Fruit fly (Drosophila melanogaster): ENCODE data around the gene alpha-Man-Ib.

dm6 chr3R:29138961-29139527 is 26.4 kb upstream of the alpha-Man-Ib start:
- TF ChIP-seq EcR (GFP tag; optimal IDR thresholded peaks at IDR 0.05) (no peak), CG12605 (GFP tag; IDR thresholded peaks at IDR 0.05) (no peak), Pif1B (GFP tag; optimal IDR thresholded peaks at IDR 0.05) (no peak), CG8159 (tag; optimal IDR thresholded peaks at IDR 0.05) (no peak), CG17806 (tag; optimal IDR thresholded peaks at IDR 0.05) (no peak), CG8301 (tag; optimal IDR thresholded peaks at IDR 0.05) (no peak), CG10348 (GFP tag; IDR thresholded peaks at IDR 0.05) (no peak), CG9948 (tag; optimal IDR thresholded peaks at IDR 0.05) (no peak), CG15710 (tag; optimal IDR thresholded peaks at IDR 0.05) (no peak), gl (tag; optimal IDR thresholded peaks at IDR 0.05) (no peak), CG34367 (tag; optimal IDR thresholded peaks at IDR 0.05) (no peak)

Measured in whole organism, pupa.